Worm (Caenorhabditis elegans): Measurements from ENCODE around the gene mrps-18A.

ce11 chrIII:8303440-8303839, 28.3 kb downstream of the mrps-18A start:
- no peak for TF ChIP-seq tbx-2 (tag; optimal IDR thresholded peaks at IDR 0.05)
- TF ChIP-seq fos-1 (tag; optimal IDR thresholded peaks at IDR 0.05): no peak
- no peak for TF ChIP-seq snpc-4 (tag; optimal IDR thresholded peaks at IDR 0.05)
- TF ChIP-seq dpl-1 (GFP tag; optimal IDR thresholded peaks at IDR 0.05): no peak
- TF ChIP-seq snu-23 (GFP tag; optimal IDR thresholded peaks at IDR 0.05): no peak

Data from whole organism, L1 larva.